Fruit fly (Drosophila melanogaster) whole organism, embryonic: ENCODE results near the gene Cad74A.

ENCODE experiments used
- ATbp ChIP-seq: fragments of 200-800 bp; sonication (Bioruptor generic); optimal IDR thresholded peaks from 2 replicates; lab custom pipeline; 2017; ENCODE audit warnings: missing biosample characterization, mild to moderate bottlenecking, missing genetic modification characterization, missing genetic modification reagents
- CG11093 ChIP-seq: fragments of 200-800 bp; sonication (Bioruptor generic); IDR thresholded peaks from 3 replicates; pipeline ENCODE4 v1.3.6; 2022; ENCODE audit warnings: missing biosample characterization, missing genetic modification characterization
- CG11456 ChIP-seq: fragments of 200-800 bp; sonication (Bioruptor generic); IDR thresholded peaks from 3 replicates; pipeline ENCODE4 v1.3.6; 2022; ENCODE audit warnings: missing biosample characterization, missing genetic modification characterization
- CG12071 ChIP-seq: fragments of 200-800 bp; sonication (Bioruptor generic); optimal IDR thresholded peaks from 3 replicates; lab custom pipeline; 2018; ENCODE audit warnings: missing biosample characterization, mild to moderate bottlenecking, missing genetic modification characterization
- CG13287 ChIP-seq: fragments of 200-800 bp; sonication (Bioruptor generic); IDR thresholded peaks from 2 replicates; pipeline ENCODE4 v1.3.6; 2022; ENCODE audit warnings: missing biosample characterization, missing genetic modification characterization; ENCODE audit not compliant: partially characterized antibody
- CG13894 ChIP-seq: fragments of 200-800 bp; sonication (Bioruptor generic); optimal IDR thresholded peaks from 3 replicates; lab custom pipeline; 2018; ENCODE audit warnings: missing biosample characterization, mild to moderate bottlenecking, missing genetic modification characterization, moderate library complexity
- CG1792 ChIP-seq: fragments of 200-800 bp; sonication (Bioruptor generic); optimal IDR thresholded peaks from 2 replicates; lab custom pipeline; 2016; ENCODE audit warnings: missing biosample characterization, missing genetic modification characterization
- CG2116 ChIP-seq: fragments of 200-800 bp; sonication (Bioruptor generic); optimal IDR thresholded peaks from 3 replicates; lab custom pipeline; 2018; ENCODE audit warnings: missing biosample characterization, mild to moderate bottlenecking, missing genetic modification characterization
- CG2199 ChIP-seq: fragments of 200-800 bp; sonication (Bioruptor generic); IDR thresholded peaks from 3 replicates; pipeline ENCODE4 v1.3.6; 2022; ENCODE audit warnings: missing biosample characterization, missing genetic modification characterization
- CG2712 ChIP-seq: fragments of 200-800 bp; optimal IDR thresholded peaks from 3 replicates; lab custom pipeline; 2019; ENCODE audit warnings: missing biosample characterization, mild to moderate bottlenecking, missing genetic modification characterization, moderate library complexity
- CG5180 ChIP-seq: fragments of 200-800 bp; sonication (Bioruptor generic); optimal IDR thresholded peaks from 3 replicates; lab custom pipeline; 2017; ENCODE audit warnings: missing biosample characterization, missing genetic modification characterization, mild to moderate bottlenecking, moderate library complexity, missing genetic modification reagents
- CG7357 ChIP-seq: fragments of 200-800 bp; sonication (Bioruptor generic); IDR thresholded peaks from 3 replicates; pipeline ENCODE4 v1.3.6; 2022; ENCODE audit warnings: missing biosample characterization, missing genetic modification characterization
- CG7786 ChIP-seq: fragments of 200-800 bp; sonication (Bioruptor generic); optimal IDR thresholded peaks from 2 replicates; lab custom pipeline; 2016; ENCODE audit warnings: missing biosample characterization, missing genetic modification characterization
- CG8359 ChIP-seq: fragments of 200-800 bp; sonication (Bioruptor generic); optimal IDR thresholded peaks from 2 replicates; lab custom pipeline; 2017; ENCODE audit warnings: missing biosample characterization, mild to moderate bottlenecking, missing genetic modification characterization, borderline replicate concordance
- CkIIα-i1 ChIP-seq: fragments of 200-800 bp; sonication (Bioruptor generic); IDR thresholded peaks from 2 replicates; pipeline ENCODE4 v1.3.6; 2022; ENCODE audit warnings: missing biosample characterization, missing genetic modification characterization
- D ChIP-seq, 2 experiments: fragments of 200-800 bp in 1 of 2; fragments of >200 bp in 1 of 2; sonication (Bioruptor generic) in 1 of 2; optimal IDR thresholded peaks; 2 replicates in 1 of 2; 3 replicates in 1 of 2; lab custom pipeline; 2017; ENCODE audit warnings: mild to moderate bottlenecking in 1 of 2, missing biosample characterization in 1 of 2, missing genetic modification characterization in 1 of 2, missing genetic modification reagents in 1 of 2
- Ets65A ChIP-seq: fragments of 200-800 bp; sonication (Bioruptor generic); peaks from one replicate; lab custom pipeline; 2016; ENCODE audit warnings: missing biosample characterization, missing genetic modification characterization
- Fer2 ChIP-seq: fragments of 200-800 bp; sonication (Bioruptor generic); optimal IDR thresholded peaks from 2 replicates; lab custom pipeline; 2018; ENCODE audit warnings: missing biosample characterization, mild to moderate bottlenecking, missing genetic modification characterization, moderate library complexity
- Hey ChIP-seq: fragments of 200-800 bp; sonication (Bioruptor generic); optimal IDR thresholded peaks from 3 replicates; lab custom pipeline; 2018; ENCODE audit warnings: missing biosample characterization, mild to moderate bottlenecking, missing genetic modification characterization
- Jarid2 ChIP-seq: fragments of 200-800 bp; sonication (Bioruptor generic); optimal IDR thresholded peaks from 3 replicates; lab custom pipeline; 2017; ENCODE audit warnings: mild to moderate bottlenecking, missing biosample characterization, missing genetic modification reagents, missing genetic modification characterization
- Neu2 ChIP-seq: fragments of 200-800 bp; sonication (Bioruptor generic); optimal IDR thresholded peaks from 3 replicates; lab custom pipeline; 2016; ENCODE audit warnings: missing biosample characterization, missing genetic modification characterization, borderline replicate concordance
- Nf-YB ChIP-seq: fragments of 200-800 bp; sonication (Bioruptor generic); optimal IDR thresholded peaks from 3 replicates; lab custom pipeline; 2019; ENCODE audit warnings: missing biosample characterization, mild to moderate bottlenecking, missing genetic modification characterization, moderate library complexity
- Nf-YC ChIP-seq: fragments of 200-800 bp; optimal IDR thresholded peaks from 3 replicates; lab custom pipeline; 2019; ENCODE audit warnings: missing biosample characterization, mild to moderate bottlenecking, missing genetic modification characterization, moderate library complexity
- PHDP ChIP-seq: fragments of 200-800 bp; sonication (Bioruptor generic); optimal IDR thresholded peaks from 3 replicates; lab custom pipeline; 2018; ENCODE audit warnings: missing biosample characterization, mild to moderate bottlenecking, missing genetic modification characterization, moderate library complexity
- cad ChIP-seq: fragments of >200 bp; optimal IDR thresholded peaks from 2 replicates; lab custom pipeline; 2017; ENCODE audit warnings: missing biosample characterization, missing genetic modification characterization
- ems ChIP-seq: fragments of 200-800 bp; sonication (Bioruptor generic); optimal IDR thresholded peaks from 3 replicates; lab custom pipeline; 2016; ENCODE audit warnings: missing biosample characterization, missing genetic modification characterization
- ewg ChIP-seq: fragments of 200-800 bp; sonication (Bioruptor generic); optimal IDR thresholded peaks from 3 replicates; lab custom pipeline; 2017; ENCODE audit warnings: mild to moderate bottlenecking, missing biosample characterization, missing genetic modification reagents, missing genetic modification characterization
- gsb-n ChIP-seq: fragments of 200-800 bp; sonication (Bioruptor generic); optimal IDR thresholded peaks from 3 replicates; lab custom pipeline; 2018; ENCODE audit warnings: missing biosample characterization, mild to moderate bottlenecking, missing genetic modification characterization
- her ChIP-seq: fragments of 200-800 bp; sonication (Bioruptor generic); optimal IDR thresholded peaks from 2 replicates; lab custom pipeline; 2016; ENCODE audit warnings: missing biosample characterization, missing genetic modification characterization
- kni ChIP-seq: fragments of 200-800 bp; sonication (Bioruptor generic); optimal IDR thresholded peaks from 3 replicates; lab custom pipeline; 2017; ENCODE audit warnings: mild to moderate bottlenecking, missing biosample characterization, missing genetic modification reagents, missing genetic modification characterization
- luna ChIP-seq: fragments of 200-800 bp; sonication (Bioruptor generic); optimal IDR thresholded peaks from 2 replicates; lab custom pipeline; 2016; ENCODE audit warnings: missing biosample characterization, missing genetic modification characterization
- mirr ChIP-seq: fragments of 200-800 bp; sonication (Bioruptor generic); optimal IDR thresholded peaks from 3 replicates; lab custom pipeline; 2018; ENCODE audit warnings: missing biosample characterization, mild to moderate bottlenecking, missing genetic modification characterization
- nerfin-1 ChIP-seq: fragments of 200-800 bp; sonication (Bioruptor generic); optimal IDR thresholded peaks from 3 replicates; lab custom pipeline; 2019; ENCODE audit warnings: missing biosample characterization, mild to moderate bottlenecking, missing genetic modification characterization, moderate library complexity
- nmo ChIP-seq: fragments of 200-800 bp; sonication (Bioruptor generic); optimal IDR thresholded peaks from 2 replicates; lab custom pipeline; 2018; ENCODE audit warnings: missing biosample characterization, mild to moderate bottlenecking, missing genetic modification characterization, moderate library complexity
- oc ChIP-seq: fragments of 200-800 bp; sonication (Bioruptor generic); optimal IDR thresholded peaks from 2 replicates; lab custom pipeline; 2018; ENCODE audit warnings: missing biosample characterization, mild to moderate bottlenecking, missing genetic modification characterization, moderate library complexity
- otp ChIP-seq: fragments of 200-800 bp; sonication (Bioruptor generic); IDR thresholded peaks from 3 replicates; pipeline ENCODE4, ENCODE4 v1.3.6; 2022; ENCODE audit warnings: missing biosample characterization, missing genetic modification characterization
- pros ChIP-seq: fragments of 200-800 bp; sonication (Bioruptor generic); optimal IDR thresholded peaks from 3 replicates; lab custom pipeline; 2019; ENCODE audit warnings: missing biosample characterization, mild to moderate bottlenecking, missing genetic modification characterization, moderate library complexity
- ranshi ChIP-seq: fragments of 200-800 bp; sonication (Bioruptor generic); IDR thresholded peaks from 2 replicates; pipeline ENCODE4 v1.3.6; 2022; ENCODE audit warnings: missing biosample characterization, missing genetic modification characterization
- sens ChIP-seq: fragments of 200-800 bp; sonication (Bioruptor generic); peaks from one replicate; lab custom pipeline; 2016; ENCODE audit warnings: missing biosample characterization, missing genetic modification characterization
- seq ChIP-seq: fragments of 200-800 bp; sonication (Bioruptor generic); IDR thresholded peaks from 2 replicates; pipeline ENCODE4 v1.3.6; 2022; ENCODE audit warnings: missing biosample characterization, missing genetic modification characterization
- sna ChIP-seq: fragments of 200-800 bp; sonication (Bioruptor generic); IDR thresholded peaks from 2 replicates; pipeline ENCODE4 v1.3.6; 2022; ENCODE audit warnings: missing biosample characterization, missing genetic modification characterization; ENCODE audit not compliant: partially characterized antibody
- sqz ChIP-seq: fragments of 200-800 bp; sonication (Bioruptor generic); optimal IDR thresholded peaks from 3 replicates; lab custom pipeline; 2018; ENCODE audit warnings: missing biosample characterization, mild to moderate bottlenecking, missing genetic modification characterization
- tio ChIP-seq: fragments of 200-800 bp; sonication (Bioruptor generic); optimal IDR thresholded peaks from 2 replicates; lab custom pipeline; 2017; ENCODE audit warnings: missing biosample characterization, missing genetic modification characterization, inconsistent platforms
- tll ChIP-seq, 2 experiments: fragments of 200-800 bp in 1 of 2; fragments of >200 bp in 1 of 2; sonication (Bioruptor generic) in 1 of 2; optimal IDR thresholded peaks; 2 replicates each; lab custom pipeline; 2017 to 2019; ENCODE audit warnings: missing biosample characterization in 2 of 2, missing genetic modification characterization in 2 of 2, mild to moderate bottlenecking in 1 of 2, moderate library complexity in 1 of 2
- vnd ChIP-seq: fragments of 200-800 bp; sonication (Bioruptor generic); IDR thresholded peaks from 3 replicates; pipeline ENCODE4 v1.3.6; 2022; ENCODE audit warnings: missing biosample characterization, missing genetic modification characterization; ENCODE audit not compliant: partially characterized antibody
- zfh2 ChIP-seq: fragments of 200-800 bp; sonication (Bioruptor generic); optimal IDR thresholded peaks from 2 replicates; lab custom pipeline; 2016; ENCODE audit warnings: missing biosample characterization, missing genetic modification characterization

Gene Cad74A

dm6 chr3L:17362940-17363339 is 16.4 kb downstream of the Cad74A start (continued):
- no peak for TF ChIP-seq CG1792 (GFP tag; lab: Kevin White, UChicago)
- no peak for TF ChIP-seq nmo (GFP tag; lab: Kevin White, UChicago)
- TF ChIP-seq vnd (GFP tag; lab: Robert Waterston, UW), result no peak
- 0 out of 3 replicates have a peak, but pooled peaks have one; percentile 17 for TF ChIP-seq CG7357
- no peak for TF ChIP-seq her (GFP tag; lab: Kevin White, UChicago)
- TF ChIP-seq ranshi (GFP tag; lab: Robert Waterston, UW), result no peak
- no peak for TF ChIP-seq CG12071 (GFP tag; lab: Kevin White, UChicago)
- TF ChIP-seq ems (GFP tag; lab: Kevin White, UChicago), result no peak
- TF ChIP-seq PHDP, result no peak
- peak; percentile 23 for TF ChIP-seq sens
- no peak for TF ChIP-seq CG8359 (GFP tag; lab: Kevin White, UChicago)
- no peak for TF ChIP-seq CG11093
- no peak for TF ChIP-seq CG2712 (tag; lab: Kevin White, UChicago)
- no peak for TF ChIP-seq luna (GFP tag; lab: Kevin White, UChicago)
- TF ChIP-seq ATbp (GFP tag; lab: Kevin White, UChicago), result no peak
- no peak for TF ChIP-seq Jarid2 (GFP tag; lab: Kevin White, UChicago)
- TF ChIP-seq tll (GFP tag; optimal IDR thresholded peaks at IDR 0.05; lab: Kevin White, UChicago), result peak in 1 of 2 experiments; percentile 35
- no peak for TF ChIP-seq cad
- TF ChIP-seq CG11456, result no peak
- TF ChIP-seq nerfin-1, result peak; percentile 27
- TF ChIP-seq mirr, result no peak
- TF ChIP-seq, all 482 proteins: peak for 8

dm6 chr3L:17361925-17362324 is 17.4 kb downstream of the Cad74A start:
- no peak for TF ChIP-seq Neu2 (GFP tag; lab: Kevin White, UChicago)
- peak; percentile 85 for TF ChIP-seq D (optimal IDR thresholded peaks at IDR 0.05; lab: Kevin White, UChicago)
- TF ChIP-seq D (GFP tag; optimal IDR thresholded peaks at IDR 0.05; lab: Kevin White, UChicago), result no peak
- TF ChIP-seq kni, result peak; percentile 3
- TF ChIP-seq CG13287 (GFP tag; lab: Robert Waterston, UW), result no peak
- peak; percentile 6 for TF ChIP-seq nerfin-1
- TF ChIP-seq zfh2 (GFP tag; lab: Kevin White, UChicago), result no peak
- peak in 1 of 2 experiments; percentile 63 for TF ChIP-seq tll (GFP tag; optimal IDR thresholded peaks at IDR 0.05; lab: Kevin White, UChicago)
- no peak for TF ChIP-seq sqz (GFP tag; lab: Kevin White, UChicago)
- peak; percentile 54 for TF ChIP-seq gsb-n (tag; lab: Kevin White, UChicago)
- TF ChIP-seq otp (GFP tag; lab: Robert Waterston, UW), result no peak
- TF ChIP-seq CkIIα-i1, result no peak
- no peak for TF ChIP-seq tio (GFP tag; lab: Kevin White, UChicago)
- TF ChIP-seq Fer2 (tag; lab: Kevin White, UChicago), result no peak
- TF ChIP-seq CG5180 (GFP tag; lab: Kevin White, UChicago), result peak; percentile 16
- TF ChIP-seq pros, result peak; percentile 94
- TF ChIP-seq, all 482 proteins: peak for 7

dm6 chr3L:17359225-17359773 is 20.0 kb downstream of the Cad74A start, which contains the start of gene tap:
TSS of gene tap (plus strand) at chr3L:17359682.
- TF ChIP-seq nerfin-1, result peak; percentile 35
- TF ChIP-seq gsb-n (tag; lab: Kevin White, UChicago), result peak; percentile 89
- TF ChIP-seq seq (GFP tag; lab: Robert Waterston, UW), result peak; percentile 46; the same call in 1 of the 2 replicates
- TF ChIP-seq sna, result no peak
- TF ChIP-seq kni, result peak; percentile 25
- TF ChIP-seq ewg, result peak; percentile 21
- peak; percentile 79 for TF ChIP-seq Hey (tag; lab: Kevin White, UChicago)
- 0 out of 3 replicates have a peak, but pooled peaks have one; percentile 31 for TF ChIP-seq CG2199 (GFP tag; lab: Robert Waterston, UW)
- peak; percentile 70 for TF ChIP-seq Ets65A (GFP tag; lab: Kevin White, UChicago)
- TF ChIP-seq Nf-YB (GFP tag; lab: Kevin White, UChicago), result peak; percentile 91
- no peak for TF ChIP-seq CG7786 (GFP tag; lab: Kevin White, UChicago)
- TF ChIP-seq oc, result peak; percentile 17
- peak; percentile 93 for TF ChIP-seq Nf-YC (tag; lab: Kevin White, UChicago)
- TF ChIP-seq CG2116 (GFP tag; lab: Kevin White, UChicago), result no peak
- TF ChIP-seq CG13894 (tag; lab: Kevin White, UChicago), result peak; percentile 62
- TF ChIP-seq pros, result peak; percentile 77
